Worm (Caenorhabditis elegans): Measurements from ENCODE around the gene ZK1098.11.
A peak's percentile ranks its signal among the peaks of the same experiment; 100 is the strongest.

ZK1098.11 gene

DNA sequence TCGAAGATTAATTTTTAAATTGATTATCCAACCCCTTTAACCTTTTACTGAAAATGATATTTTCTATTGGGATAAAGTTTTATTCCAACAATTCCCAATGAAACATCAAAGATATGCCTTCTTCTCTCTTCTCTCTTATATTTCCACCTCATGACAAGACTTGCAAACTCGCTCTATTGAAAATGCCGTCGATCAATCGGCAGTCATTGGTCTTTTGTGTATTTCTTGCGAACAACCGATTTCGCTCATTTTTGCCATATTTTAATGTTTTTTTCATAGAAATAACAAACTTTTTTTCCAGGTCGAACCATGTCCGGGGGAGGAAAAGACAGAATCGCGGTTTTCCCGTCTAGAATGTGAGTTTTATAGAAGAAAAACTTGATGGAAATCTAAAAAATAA is 48.6 kb upstream of the ZK1098.11 start, which contains the start of gene vha-14 (continued):
- no peak for TF ChIP-seq snpc-1.2 (GFP tag; IDR thresholded peaks at IDR 0.05)
- TF ChIP-seq dmd-9 (GFP tag; IDR thresholded peaks at IDR 0.05) = no peak
- no peak for TF ChIP-seq pha-4 (GFP tag; IDR thresholded peaks at IDR 0.05)
- no peak for TF ChIP-seq pha-4 (tag; optimal IDR thresholded peaks at IDR 0.05)
- TF ChIP-seq lin-15B (tag; optimal IDR thresholded peaks at IDR 0.05) = no peak
- TF ChIP-seq fkh-10 (GFP tag; optimal IDR thresholded peaks at IDR 0.05) = no peak
- TF ChIP-seq zfp-2 (tag; optimal IDR thresholded peaks at IDR 0.05) = no peak
- TF ChIP-seq lsy-2 (tag; optimal IDR thresholded peaks at IDR 0.05) = peak in 1 of 2 experiments; percentile 71
- peak; percentile 67 for TF ChIP-seq aha-1 (tag)
- TF ChIP-seq lin-29 (GFP tag; IDR thresholded peaks at IDR 0.05) = no peak
- no peak for TF ChIP-seq daf-12 (tag; optimal IDR thresholded peaks at IDR 0.05)
- TF ChIP-seq saeg-2 (GFP tag; IDR thresholded peaks at IDR 0.05) = no peak
- no peak for TF ChIP-seq arid-1 (GFP tag; conservative IDR thresholded peaks at IDR 0.05)
- no peak for TF ChIP-seq nhr-102 (tag; optimal IDR thresholded peaks at IDR 0.05)
- TF ChIP-seq Y75B8A.6 (GFP tag; IDR thresholded peaks at IDR 0.05) = no peak
- no peak for TF ChIP-seq attf-4 (tag; optimal IDR thresholded peaks at IDR 0.05)
- no peak for TF ChIP-seq T26A8.4 (GFP tag; IDR thresholded peaks at IDR 0.05)
- TF ChIP-seq nhr-25 (tag; optimal IDR thresholded peaks at IDR 0.05; ENCODE audit: borderline replicate concordance, insufficient read depth) = no peak
- TF ChIP-seq ztf-7 (tag; optimal IDR thresholded peaks at IDR 0.05) = no peak
- no peak for TF ChIP-seq lin-1 (GFP tag; IDR thresholded peaks at IDR 0.05)
- TF ChIP-seq ZK337.2 (GFP tag; IDR thresholded peaks at IDR 0.05) = no peak
- no peak for TF ChIP-seq gei-8 (GFP tag; optimal IDR thresholded peaks at IDR 0.05)
- no peak for TF ChIP-seq F37D6.2 (tag; optimal IDR thresholded peaks at IDR 0.05)
- no peak for TF ChIP-seq aly-2 (tag; optimal IDR thresholded peaks at IDR 0.05)
- TF ChIP-seq lir-3 (tag; optimal IDR thresholded peaks at IDR 0.05) = no peak
- TF ChIP-seq ztf-11 (tag; optimal IDR thresholded peaks at IDR 0.05) = no peak
- TF ChIP-seq D1046.2 (GFP tag; IDR thresholded peaks at IDR 0.05) = no peak
- no peak for TF ChIP-seq tag-97 (GFP tag; IDR thresholded peaks at IDR 0.05)
- no peak for TF ChIP-seq nhr-111 (GFP tag; optimal IDR thresholded peaks at IDR 0.05)
- no peak for TF ChIP-seq php-3 (GFP tag; IDR thresholded peaks at IDR 0.05)
- TF ChIP-seq ces-1 (GFP tag; optimal IDR thresholded peaks at IDR 0.05) = no peak
- TF ChIP-seq jun-1 (tag; optimal IDR thresholded peaks at IDR 0.05) = no peak
- TF ChIP-seq mep-1 (tag; optimal IDR thresholded peaks at IDR 0.05) = peak; percentile 77
- TF ChIP-seq zfp-3 (GFP tag; conservative IDR thresholded peaks at IDR 0.05) = no peak
- no peak for TF ChIP-seq Y105C5A.15 (GFP tag; IDR thresholded peaks at IDR 0.05)
- no peak for TF ChIP-seq spr-1 (tag; optimal IDR thresholded peaks at IDR 0.05)
- TF ChIP-seq rbr-2 (tag; optimal IDR thresholded peaks at IDR 0.05) = no peak
- TF ChIP-seq ceh-44 (GFP tag; IDR thresholded peaks at IDR 0.05) = no peak
- TF ChIP-seq sdz-12 (GFP tag; optimal IDR thresholded peaks at IDR 0.05) = no peak
- TF ChIP-seq tra-1 (GFP tag; IDR thresholded peaks at IDR 0.05) = no peak
- TF ChIP-seq nhr-48 (tag; optimal IDR thresholded peaks at IDR 0.05) = no peak
- no peak for TF ChIP-seq egl-27 (tag; optimal IDR thresholded peaks at IDR 0.05)
- peak; percentile 75 for TF ChIP-seq lin-38 (GFP tag; IDR thresholded peaks at IDR 0.05)
- TF ChIP-seq mxl-2 (GFP tag; conservative IDR thresholded peaks at IDR 0.05) = no peak
- no peak for TF ChIP-seq madf-5 (GFP tag; IDR thresholded peaks at IDR 0.05)
- no peak for TF ChIP-seq zip-11 (GFP tag; IDR thresholded peaks at IDR 0.05)
- peak; percentile 21 for TF ChIP-seq mes-2 (tag; optimal IDR thresholded peaks at IDR 0.05; ENCODE audit: poor library complexity, severe bottlenecking)
- TF ChIP-seq ceh-20 (GFP tag; IDR thresholded peaks at IDR 0.05) = no peak
- no peak for TF ChIP-seq Y48G9A.11 (GFP tag; IDR thresholded peaks at IDR 0.05)
- no peak for TF ChIP-seq duxl-1 (tag; optimal IDR thresholded peaks at IDR 0.05; ENCODE audit: poor library complexity)
- TF ChIP-seq hmg-1.1 (GFP tag; IDR thresholded peaks at IDR 0.05) = no peak
- TF ChIP-seq ceh-28 (tag; optimal IDR thresholded peaks at IDR 0.05) = no peak
